Fruit fly (Drosophila melanogaster) whole organism, embryonic: Measurements from ENCODE around the gene Frmd5.
A peak's percentile ranks its signal among the peaks of the same experiment; 100 is the strongest.

Source experiments
- Atf6 ChIP-seq: fragments of 200-800 bp; sonication (Bioruptor generic); IDR thresholded peaks from 2 replicates; pipeline ENCODE4 v1.3.6; 2022; ENCODE audit warnings: missing biosample characterization, missing genetic modification characterization
- BEAF-32 ChIP-seq: fragments of 200-800 bp; sonication (Bioruptor generic); optimal IDR thresholded peaks from 3 replicates; lab custom pipeline; 2017; ENCODE audit warnings: missing biosample characterization, missing genetic modification characterization, mild to moderate bottlenecking, moderate library complexity, missing genetic modification reagents
- Bgb ChIP-seq: fragments of 200-800 bp; sonication (Bioruptor generic); IDR thresholded peaks from 2 replicates; pipeline ENCODE4 v1.3.6; 2022; ENCODE audit warnings: missing biosample characterization, missing genetic modification characterization; ENCODE audit not compliant: partially characterized antibody
- CG11093 ChIP-seq: fragments of 200-800 bp; sonication (Bioruptor generic); IDR thresholded peaks from 3 replicates; pipeline ENCODE4 v1.3.6; 2022; ENCODE audit warnings: missing biosample characterization, missing genetic modification characterization
- CG13287 ChIP-seq: fragments of 200-800 bp; sonication (Bioruptor generic); IDR thresholded peaks from 2 replicates; pipeline ENCODE4 v1.3.6; 2022; ENCODE audit warnings: missing biosample characterization, missing genetic modification characterization; ENCODE audit not compliant: partially characterized antibody
- CG14860 ChIP-seq: fragments of 200-800 bp; sonication (Bioruptor generic); IDR thresholded peaks from 3 replicates; pipeline ENCODE4 v1.3.6; 2022; ENCODE audit warnings: missing biosample characterization, missing genetic modification characterization; ENCODE audit not compliant: partially characterized antibody
- CG15514 ChIP-seq: fragments of 200-800 bp; sonication (Bioruptor generic); optimal IDR thresholded peaks from 3 replicates; lab custom pipeline; 2017; ENCODE audit warnings: missing biosample characterization, missing genetic modification characterization, mild to moderate bottlenecking, moderate library complexity, missing genetic modification reagents
- CG1603 ChIP-seq: fragments of 200-800 bp; sonication (Bioruptor generic); optimal IDR thresholded peaks from 2 replicates; lab custom pipeline; 2019; ENCODE audit warnings: missing biosample characterization, mild to moderate bottlenecking, missing genetic modification characterization, moderate library complexity
- CG16813 ChIP-seq: fragments of 200-800 bp; sonication (Bioruptor generic); IDR thresholded peaks from 3 replicates; pipeline ENCODE4 v1.3.6; 2022; ENCODE audit warnings: missing biosample characterization, missing genetic modification characterization; ENCODE audit not compliant: partially characterized antibody
- CG4282 ChIP-seq: fragments of 200-800 bp; sonication (Bioruptor generic); optimal IDR thresholded peaks from 2 replicates; lab custom pipeline; 2016; ENCODE audit warnings: missing biosample characterization, missing genetic modification characterization
- CG4328 ChIP-seq: fragments of 200-800 bp; sonication (Bioruptor generic); optimal IDR thresholded peaks from 3 replicates; lab custom pipeline; 2017; ENCODE audit warnings: missing biosample characterization, missing genetic modification reagents, missing genetic modification characterization
- CG6791 ChIP-seq: fragments of 200-800 bp; sonication (Bioruptor generic); IDR thresholded peaks from 3 replicates; pipeline ENCODE4 v1.3.6; 2022; ENCODE audit warnings: missing biosample characterization, missing genetic modification characterization; ENCODE audit not compliant: partially characterized antibody
- CG8388 ChIP-seq: fragments of 200-800 bp; sonication (Bioruptor generic); optimal IDR thresholded peaks from 2 replicates; lab custom pipeline; 2019; ENCODE audit warnings: missing biosample characterization, mild to moderate bottlenecking, missing genetic modification characterization, moderate library complexity
- Deaf1 ChIP-seq: fragments of 200-800 bp; optimal IDR thresholded peaks from 3 replicates; lab custom pipeline; 2019; ENCODE audit warnings: missing biosample characterization, mild to moderate bottlenecking, missing genetic modification characterization, moderate library complexity
- Dll ChIP-seq: fragments of 200-800 bp; sonication (Bioruptor generic); IDR thresholded peaks from 4 replicates; pipeline ENCODE4 v1.3.6; 2022; ENCODE audit warnings: missing biosample characterization, missing genetic modification characterization; ENCODE audit not compliant: partially characterized antibody
- Dref ChIP-seq: fragments of 200-800 bp; sonication (Bioruptor generic); IDR thresholded peaks from 2 replicates; pipeline ENCODE4 v1.3.6; 2022; ENCODE audit warnings: missing biosample characterization, missing genetic modification characterization
- HLH4C ChIP-seq: fragments of 200-800 bp; sonication (Bioruptor generic); IDR thresholded peaks from 3 replicates; pipeline ENCODE4 v1.3.6; 2022; ENCODE audit warnings: missing biosample characterization, missing genetic modification characterization; ENCODE audit not compliant: partially characterized antibody
- MESR4 ChIP-seq: fragments of 200-800 bp; sonication (Bioruptor generic); optimal IDR thresholded peaks from 2 replicates; lab custom pipeline; 2018; ENCODE audit warnings: missing biosample characterization, mild to moderate bottlenecking, missing genetic modification characterization, moderate library complexity
- Med ChIP-seq: fragments of 200-800 bp; sonication (Bioruptor generic); peaks from one replicate; lab custom pipeline; 2016; ENCODE audit warnings: missing biosample characterization, missing genetic modification characterization, mild to moderate bottlenecking, inconsistent platforms, moderate library complexity
- Neu2 ChIP-seq: fragments of 200-800 bp; sonication (Bioruptor generic); optimal IDR thresholded peaks from 3 replicates; lab custom pipeline; 2016; ENCODE audit warnings: missing biosample characterization, missing genetic modification characterization, borderline replicate concordance
- Opbp ChIP-seq: fragments of 200-800 bp; sonication (Bioruptor generic); IDR thresholded peaks from 3 replicates; pipeline ENCODE4 v1.3.6; 2022; ENCODE audit warnings: missing biosample characterization, missing genetic modification characterization; ENCODE audit not compliant: partially characterized antibody
- Scr ChIP-seq: fragments of 200-800 bp; sonication (Bioruptor generic); IDR thresholded peaks from 2 replicates; pipeline ENCODE4 v1.3.6; 2022; ENCODE audit warnings: missing biosample characterization, missing genetic modification characterization; ENCODE audit not compliant: partially characterized antibody
- ato ChIP-seq: fragments of 200-800 bp; sonication (Bioruptor generic); IDR thresholded peaks from 2 replicates; pipeline ENCODE4 v1.3.6; 2022; ENCODE audit warnings: missing biosample characterization, missing genetic modification characterization; ENCODE audit not compliant: partially characterized antibody
- bbx ChIP-seq: fragments of 200-800 bp; sonication (Bioruptor generic); IDR thresholded peaks from 2 replicates; pipeline ENCODE4 v1.3.6; 2022; ENCODE audit warnings: missing biosample characterization, missing genetic modification characterization; ENCODE audit not compliant: partially characterized antibody
- crp ChIP-seq, 2 experiments: fragments of 200-800 bp; sonication (Bioruptor generic); optimal IDR thresholded peaks; 2 replicates in 1 of 2; 3 replicates in 1 of 2; lab custom pipeline; 2017; ENCODE audit warnings: missing biosample characterization in 2 of 2, missing genetic modification characterization in 2 of 2, mild to moderate bottlenecking in 1 of 2, moderate library complexity in 1 of 2
- gfzf ChIP-seq: fragments of 200-800 bp; sonication (Bioruptor generic); optimal IDR thresholded peaks from 2 replicates; lab custom pipeline; 2016; ENCODE audit warnings: missing biosample characterization, mild to moderate bottlenecking, missing genetic modification characterization, moderate library complexity
- knrl ChIP-seq: fragments of 200-800 bp; sonication (Bioruptor generic); IDR thresholded peaks from 3 replicates; pipeline ENCODE4 v1.3.6; 2022; ENCODE audit warnings: missing biosample characterization, missing genetic modification characterization; ENCODE audit not compliant: partially characterized antibody
- mam ChIP-seq: fragments of 200-800 bp; sonication (Bioruptor generic); optimal IDR thresholded peaks from 3 replicates; lab custom pipeline; 2016; ENCODE audit warnings: missing biosample characterization, missing genetic modification characterization
- nerfin-2 ChIP-seq: fragments of 200-800 bp; sonication (Bioruptor generic); IDR thresholded peaks from 2 replicates; pipeline ENCODE4 v1.3.6; 2022; ENCODE audit warnings: missing biosample characterization, missing genetic modification characterization; ENCODE audit not compliant: partially characterized antibody
- pzg ChIP-seq: fragments of 200-800 bp; sonication (Bioruptor generic); optimal IDR thresholded peaks from 3 replicates; lab custom pipeline; 2018; ENCODE audit warnings: missing biosample characterization, mild to moderate bottlenecking, missing genetic modification characterization, moderate library complexity
- seq ChIP-seq: fragments of 200-800 bp; sonication (Bioruptor generic); IDR thresholded peaks from 2 replicates; pipeline ENCODE4 v1.3.6; 2022; ENCODE audit warnings: missing biosample characterization, missing genetic modification characterization
- sna ChIP-seq: fragments of 200-800 bp; sonication (Bioruptor generic); IDR thresholded peaks from 2 replicates; pipeline ENCODE4 v1.3.6; 2022; ENCODE audit warnings: missing biosample characterization, missing genetic modification characterization; ENCODE audit not compliant: partially characterized antibody
- unc-4 ChIP-seq: fragments of 200-800 bp; sonication (Bioruptor generic); IDR thresholded peaks from 2 replicates; pipeline ENCODE4 v1.3.6; 2022; ENCODE audit warnings: missing biosample characterization, missing genetic modification characterization; ENCODE audit not compliant: partially characterized antibody
- wek ChIP-seq: fragments of 200-800 bp; sonication (Bioruptor generic); optimal IDR thresholded peaks from 3 replicates; lab custom pipeline; 2018; ENCODE audit warnings: missing biosample characterization, mild to moderate bottlenecking, missing genetic modification characterization, moderate library complexity
- z ChIP-seq: fragments of 200-800 bp; sonication (Bioruptor generic); IDR thresholded peaks from 3 replicates; pipeline ENCODE4 v1.3.6; 2022; ENCODE audit warnings: missing biosample characterization, missing genetic modification characterization
- zen2 ChIP-seq: fragments of 200-800 bp; sonication (Bioruptor generic); IDR thresholded peaks from 3 replicates; pipeline ENCODE4 v1.3.6; 2022; ENCODE audit warnings: missing biosample characterization, missing genetic modification characterization; ENCODE audit not compliant: partially characterized antibody

The Frmd5 gene

dm6 chr2L:10344029-10344606 lies at the start of gene Frmd5:
Gene Frmd5 (plus strand): TSS chr2L:10344442.
- TF ChIP-seq CG15514 (GFP tag; lab: Kevin White, UChicago): peak; percentile 74
- TF ChIP-seq CG6791: peak; percentile 55; the same call in 2 of the 3 replicates
- peak; percentile 62 for TF ChIP-seq CG13287 (GFP tag; lab: Robert Waterston, UW)
- TF ChIP-seq HLH4C (GFP tag; lab: Robert Waterston, UW): peak; percentile 62
- TF ChIP-seq gfzf (GFP tag; lab: Kevin White, UChicago): peak; percentile 46
- peak; percentile 50; the same call in 1 of the 2 replicates for TF ChIP-seq nerfin-2 (GFP tag; lab: Robert Waterston, UW)
- TF ChIP-seq Scr: peak; percentile 54
- no peak for TF ChIP-seq Deaf1 (tag; lab: Kevin White, UChicago)
- peak; percentile 66; the same call in 2 of the 4 replicates for TF ChIP-seq Dll (GFP tag; lab: Robert Waterston, UW)
- no peak for TF ChIP-seq Atf6 (GFP tag; lab: Robert Waterston, UW)
- no peak for TF ChIP-seq CG4328 (GFP tag; lab: Kevin White, UChicago)
- TF ChIP-seq seq: peak; percentile 11; the same call in 1 of the 2 replicates
- TF ChIP-seq CG8388: peak; percentile 5
- TF ChIP-seq sna (GFP tag; lab: Robert Waterston, UW): peak; percentile 44; the same call in 1 of the 2 replicates
- peak; percentile 65 for TF ChIP-seq CG14860
- TF ChIP-seq BEAF-32 (GFP tag; lab: Kevin White, UChicago): peak; percentile 21
- peak; percentile 67; the same call in 2 of the 3 replicates for TF ChIP-seq Opbp (GFP tag; lab: Robert Waterston, UW)
- peak; percentile 23 for TF ChIP-seq Med (GFP tag; lab: Kevin White, UChicago)
- TF ChIP-seq knrl (GFP tag; lab: Robert Waterston, UW): 0 out of 3 replicates have a peak, but pooled peaks have one; percentile 25
- TF ChIP-seq Dref (GFP tag; lab: Robert Waterston, UW): peak; percentile 34
- 0 out of 2 replicates have a peak, but pooled peaks have one; percentile 7 for TF ChIP-seq Bgb (GFP tag; lab: Robert Waterston, UW)
- no peak for TF ChIP-seq CG4282 (GFP tag; lab: Kevin White, UChicago)
- peak; percentile 91 for TF ChIP-seq wek (GFP tag; lab: Kevin White, UChicago)
- peak; percentile 63; the same call in 1 of the 3 replicates for TF ChIP-seq CG16813 (GFP tag; lab: Robert Waterston, UW)
- TF ChIP-seq unc-4 (GFP tag; lab: Robert Waterston, UW): no peak
- peak; percentile 37; the same call in 1 of the 2 replicates for TF ChIP-seq bbx (GFP tag; lab: Robert Waterston, UW)
- peak; percentile 22 for TF ChIP-seq pzg (GFP tag; lab: Kevin White, UChicago)
- TF ChIP-seq MESR4 (GFP tag; lab: Kevin White, UChicago): peak; percentile 6
- TF ChIP-seq ato (GFP tag; lab: Robert Waterston, UW): 0 out of 2 replicates have a peak, but pooled peaks have one; percentile 29
- peak; percentile 62 for TF ChIP-seq Neu2 (GFP tag; lab: Kevin White, UChicago)
- TF ChIP-seq zen2 (GFP tag; lab: Robert Waterston, UW): 0 out of 3 replicates have a peak, but pooled peaks have one; percentile 28
- TF ChIP-seq CG11093: no peak
- peak in 1 of 2 experiments; percentile 54 for TF ChIP-seq crp (GFP tag; optimal IDR thresholded peaks at IDR 0.05; lab: Kevin White, UChicago)
- TF ChIP-seq z (GFP tag; lab: Robert Waterston, UW): no peak
- no peak for TF ChIP-seq mam
- TF ChIP-seq CG1603: peak; percentile 5
